Worm (Caenorhabditis elegans) whole organism, young adult: ENCODE measurements around the gene F15E6.10.

Source experiments
- C17E4.6 ChIP-seq: fragments of 200-800 bp; sonication (Bioruptor generic); IDR thresholded peaks from 2 replicates; pipeline ENCODE4 v1.3.6; 2022; ENCODE audit warnings: missing genetic modification reagents, missing genetic modification characterization, missing compliant biosample characterization
- F22D6.2 ChIP-seq: sonication (generic microtip); optimal IDR thresholded peaks from 2 replicates; lab custom pipeline; 2016; ENCODE audit warnings: mild to moderate bottlenecking, missing genetic modification characterization, missing compliant biosample characterization
- F33H1.4 ChIP-seq: fragments of 200-800 bp; sonication (Bioruptor generic); IDR thresholded peaks from 2 replicates; pipeline ENCODE4 v1.3.6; 2022; ENCODE audit warnings: missing genetic modification reagents, missing genetic modification characterization, missing compliant biosample characterization
- F57A8.1 ChIP-seq: fragments of 200-800 bp; sonication (Bioruptor generic); optimal IDR thresholded peaks from 2 replicates; lab custom pipeline; 2018; ENCODE audit warnings: mild to moderate bottlenecking, missing genetic modification characterization, moderate library complexity, missing compliant biosample characterization
- Y53G8AR.9 ChIP-seq: fragments of 200-800 bp; sonication (Bioruptor generic); conservative IDR thresholded peaks from 2 replicates; pipeline ENCODE4 v1.3.6; 2022; ENCODE audit warnings: missing genetic modification reagents, missing genetic modification characterization, missing compliant biosample characterization
- aptf-2 ChIP-seq: fragments of 200-800 bp; sonication (Bioruptor generic); conservative IDR thresholded peaks from 2 replicates; pipeline ENCODE4 v1.3.6; 2022; ENCODE audit warnings: missing genetic modification reagents, missing genetic modification characterization, missing compliant biosample characterization
- attf-6 ChIP-seq: fragments of 200-800 bp; sonication (Bioruptor generic); IDR thresholded peaks from 2 replicates; pipeline ENCODE4 v1.3.6; 2022; ENCODE audit warnings: missing genetic modification reagents, missing genetic modification characterization, missing compliant biosample characterization
- bed-2 ChIP-seq: fragments of 200-800 bp; sonication (Bioruptor generic); IDR thresholded peaks from 2 replicates; pipeline ENCODE4 v1.3.6; 2022; ENCODE audit warnings: missing genetic modification reagents, missing genetic modification characterization, missing compliant biosample characterization
- ccch-3 ChIP-seq: fragments of 200-800 bp; sonication (Bioruptor generic); optimal IDR thresholded peaks from 2 replicates; lab custom pipeline; 2018; ENCODE audit warnings: mild to moderate bottlenecking, missing genetic modification characterization, missing compliant biosample characterization
- cebp-1 ChIP-seq, 2 experiments: fragments of 200-800 bp in 1 of 2; sonication (Bioruptor generic) in 1 of 2; sonication (generic microtip) in 1 of 2; IDR thresholded peaks in 1 of 2; optimal IDR thresholded peaks in 1 of 2; 2 replicates each; pipeline versions ENCODE4 v1.3.6 to Lab custom; 2017 to 2022; ENCODE audit warnings: missing compliant biosample characterization in 2 of 2, missing genetic modification characterization in 2 of 2, mild to moderate bottlenecking in 1 of 2, missing genetic modification reagents in 1 of 2, moderate library complexity in 1 of 2
- dpff-1 ChIP-seq: sonication (generic microtip); optimal IDR thresholded peaks from 2 replicates; lab custom pipeline; 2017; ENCODE audit warnings: mild to moderate bottlenecking, missing genetic modification characterization, missing compliant biosample characterization
- egrh-3 ChIP-seq: fragments of 200-800 bp; sonication (Bioruptor generic); IDR thresholded peaks from 2 replicates; pipeline ENCODE4 v1.3.6; 2022; ENCODE audit warnings: missing genetic modification reagents, missing genetic modification characterization, missing compliant biosample characterization
- ekl-4 ChIP-seq: fragments of 200-800 bp; sonication (Bioruptor generic); IDR thresholded peaks from 2 replicates; pipeline ENCODE4 v1.3.6; 2022; ENCODE audit warnings: missing genetic modification reagents, missing genetic modification characterization, missing compliant biosample characterization
- gei-17 ChIP-seq: fragments of 200-800 bp; sonication (Bioruptor generic); optimal IDR thresholded peaks from 2 replicates; lab custom pipeline; 2018; ENCODE audit warnings: mild to moderate bottlenecking, missing genetic modification characterization, missing compliant biosample characterization
- hlh-26 ChIP-seq: fragments of 200-800 bp; sonication (Bioruptor generic); conservative IDR thresholded peaks from 2 replicates; pipeline ENCODE4 v1.3.6; 2022; ENCODE audit warnings: missing genetic modification reagents, missing genetic modification characterization, missing compliant biosample characterization
- let-526 ChIP-seq: fragments of 200-800 bp; sonication (Bioruptor generic); IDR thresholded peaks from 2 replicates; pipeline ENCODE4 v1.3.6; 2022; ENCODE audit warnings: missing genetic modification reagents, missing genetic modification characterization, missing compliant biosample characterization
- lin-26 ChIP-seq: fragments of 200-800 bp; sonication (Bioruptor generic); IDR thresholded peaks from 2 replicates; pipeline ENCODE4 v1.3.6; 2022; ENCODE audit warnings: missing genetic modification reagents, missing genetic modification characterization, missing compliant biosample characterization
- madf-3 ChIP-seq: fragments of 200-800 bp; sonication (Bioruptor generic); IDR thresholded peaks from 2 replicates; pipeline ENCODE4 v1.3.6; 2022; ENCODE audit warnings: missing genetic modification reagents, missing genetic modification characterization, missing compliant biosample characterization
- nfya-1 ChIP-seq: sonication (generic microtip); optimal IDR thresholded peaks from 2 replicates; lab custom pipeline; 2017; ENCODE audit warnings: antibody characterized with exemption, missing compliant biosample characterization, missing genetic modification characterization, borderline replicate concordance; ENCODE audit not compliant: insufficient read depth
- nhr-120 ChIP-seq: fragments of 200-800 bp; sonication (Bioruptor generic); IDR thresholded peaks from 2 replicates; pipeline ENCODE4 v1.3.6; 2022; ENCODE audit warnings: missing genetic modification characterization, missing compliant biosample characterization
- nhr-80 ChIP-seq: sonication (generic microtip); optimal IDR thresholded peaks from 2 replicates; lab custom pipeline; 2016; ENCODE audit warnings: missing genetic modification characterization, missing compliant biosample characterization
- pha-4 ChIP-seq: fragments of 150-350 bp; sonication (generic microtip); optimal IDR thresholded peaks from 2 replicates; lab custom pipeline; 2014; ENCODE audit warnings: missing biosample characterization, missing genetic modification reagents, missing genetic modification characterization
- rcor-1 ChIP-seq: fragments of 200-800 bp; sonication (Bioruptor generic); IDR thresholded peaks from 2 replicates; pipeline ENCODE4 v1.3.6; 2022; ENCODE audit warnings: missing genetic modification reagents, missing genetic modification characterization, missing compliant biosample characterization
- repo-1 ChIP-seq: sonication (generic microtip); optimal IDR thresholded peaks from 2 replicates; lab custom pipeline; 2017; ENCODE audit warnings: mild to moderate bottlenecking, missing genetic modification characterization, missing compliant biosample characterization
- sea-2 ChIP-seq: fragments of 200-800 bp; sonication (Bioruptor generic); IDR thresholded peaks from 2 replicates; pipeline ENCODE4 v1.3.6; 2022; ENCODE audit warnings: missing genetic modification characterization, missing compliant biosample characterization
- snpc-4 ChIP-seq, 5 experiments: fragments of 150-350 bp in 1 of 5; sonication (generic microtip) in 4 of 5; optimal IDR thresholded peaks; 2 replicates each; lab custom pipeline; 2014 to 2018; ENCODE audit warnings: missing genetic modification characterization in 5 of 5, missing biosample characterization in 3 of 5, antibody characterized with exemption in 2 of 5, mild to moderate bottlenecking in 2 of 5, missing compliant biosample characterization in 2 of 5, missing genotype in 2 of 5, moderate library complexity in 2 of 5, missing genetic modification reagents in 1 of 5
- ztf-18 ChIP-seq: sonication (generic microtip); optimal IDR thresholded peaks from 2 replicates; lab custom pipeline; 2016; ENCODE audit warnings: missing genotype, mild to moderate bottlenecking, missing genetic modification characterization, missing compliant biosample characterization
- ztf-26 ChIP-seq: sonication (generic microtip); optimal IDR thresholded peaks from 2 replicates; lab custom pipeline; 2017; ENCODE audit warnings: missing genetic modification characterization, missing compliant biosample characterization
- ztf-28 ChIP-seq: fragments of 200-800 bp; sonication (Bioruptor generic); IDR thresholded peaks from 2 replicates; pipeline ENCODE4 v1.3.6; 2022; ENCODE audit warnings: missing genetic modification reagents, missing genetic modification characterization, missing compliant biosample characterization
- ztf-3 ChIP-seq: fragments of 200-800 bp; sonication (Bioruptor generic); optimal IDR thresholded peaks from 2 replicates; lab custom pipeline; 2018; ENCODE audit warnings: mild to moderate bottlenecking, missing genetic modification characterization, missing compliant biosample characterization

The F15E6.10 gene

DNA sequence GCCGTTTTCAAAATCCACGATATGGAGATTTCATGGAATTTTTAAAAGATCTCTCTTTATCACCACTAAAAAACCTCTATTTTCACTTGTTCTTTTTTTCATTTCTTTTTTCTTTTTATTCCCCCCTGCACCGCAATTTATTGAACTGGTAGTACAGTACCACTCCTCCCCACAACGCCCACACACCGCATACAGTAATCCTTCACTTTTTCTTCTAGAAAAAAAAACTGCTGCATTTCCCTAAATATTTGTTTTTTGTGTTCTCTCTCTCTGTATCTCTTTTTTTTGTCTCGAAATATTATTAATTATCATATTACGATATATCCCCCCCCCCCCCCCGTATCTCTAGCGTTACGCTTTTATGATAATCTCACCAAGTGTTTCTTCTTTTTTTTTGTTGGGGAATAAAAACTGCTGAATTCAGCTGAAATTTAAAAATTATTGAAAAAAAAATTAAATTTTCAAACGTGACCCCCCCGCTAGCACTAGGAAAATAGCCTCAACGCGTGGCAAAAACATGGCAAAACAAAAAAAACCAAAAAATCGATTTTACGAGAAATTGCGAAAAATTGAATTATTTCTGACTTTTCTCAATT, 24.2 kb downstream of the F15E6.10 start, which contains the start of gene Y24D9B.1 (continued):
- TF ChIP-seq rcor-1 = no peak
- no peak for TF ChIP-seq let-526 (GFP tag; lab: Robert Waterston, UW)
- no peak for TF ChIP-seq ztf-18
- TF ChIP-seq F57A8.1 (GFP tag; lab: Kevin White, UChicago) = no peak
- peak; percentile 47; the same call in 1 of the 2 replicates for TF ChIP-seq ekl-4 (GFP tag; lab: Robert Waterston, UW)
- TF ChIP-seq dpff-1 (tag; lab: Kevin White, UChicago) = peak; percentile 33
- peak; percentile 70; the same call in 1 of the 2 replicates for TF ChIP-seq Y53G8AR.9

DNA sequence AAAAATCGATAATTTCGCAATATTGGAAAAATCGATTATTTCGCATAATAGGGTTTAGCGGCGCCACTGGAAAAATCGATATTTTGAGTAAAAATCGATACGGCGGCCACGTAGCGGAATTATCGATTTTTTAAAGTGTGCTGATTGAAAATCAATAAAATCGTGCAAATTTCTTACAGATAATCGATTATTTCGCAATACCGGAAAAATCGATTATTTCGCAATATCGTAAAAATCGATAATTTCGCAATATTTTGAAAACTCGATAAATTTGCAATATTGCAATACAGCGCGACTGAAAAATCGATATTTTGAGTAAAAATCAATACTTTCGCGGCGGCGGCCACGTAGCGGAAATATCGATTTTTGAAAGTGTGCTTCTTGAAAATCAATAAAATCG, 25.0 kb downstream of the F15E6.10 start:
- no peak for TF ChIP-seq repo-1 (tag; lab: Kevin White, UChicago)
- peak; percentile 75 for TF ChIP-seq cebp-1 (GFP tag; IDR thresholded peaks at IDR 0.05; lab: Robert Waterston, UW)
- TF ChIP-seq cebp-1 (tag; optimal IDR thresholded peaks at IDR 0.05; lab: Kevin White, UChicago) = peak; percentile 79

ce11 chrIV:4318056-4318455, 25.4 kb downstream of the F15E6.10 start:
- TF ChIP-seq bed-2 (GFP tag; lab: Robert Waterston, UW) (no peak), cebp-1 (GFP tag; IDR thresholded peaks at IDR 0.05; lab: Robert Waterston, UW) (peak; percentile 77), cebp-1 (tag; optimal IDR thresholded peaks at IDR 0.05; lab: Kevin White, UChicago) (peak; percentile 95), hlh-26 (no peak)

DNA sequence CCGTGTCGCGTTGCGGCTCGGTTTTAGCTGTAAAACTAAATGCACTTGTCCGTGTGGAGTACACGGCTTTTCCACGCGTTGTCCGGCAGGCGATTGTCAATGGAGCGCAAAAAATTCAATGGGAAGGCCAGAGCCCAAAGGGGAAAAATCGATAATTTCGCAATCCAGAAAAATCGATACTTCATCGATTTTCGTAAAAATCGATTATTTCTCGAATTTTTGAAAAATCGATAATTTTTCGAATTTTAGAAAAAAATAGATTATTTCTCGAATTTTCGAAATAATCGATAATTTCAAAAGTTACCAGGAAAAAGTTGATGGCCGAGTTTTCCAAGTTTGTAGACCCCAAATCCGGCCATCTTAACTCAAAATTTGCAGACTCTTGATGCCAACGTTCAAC, 26.8 kb downstream of the F15E6.10 start:
- no peak for TF ChIP-seq F33H1.4 (GFP tag; lab: Robert Waterston, UW)
- no peak for TF ChIP-seq nhr-120
- TF ChIP-seq gei-17 = no peak
- TF ChIP-seq Y53G8AR.9 = no peak
- no peak for TF ChIP-seq ccch-3 (GFP tag; lab: Kevin White, UChicago)
- no peak for TF ChIP-seq ztf-3 (GFP tag; lab: Kevin White, UChicago)
- no peak for TF ChIP-seq nfya-1 (tag; lab: Kevin White, UChicago)
- TF ChIP-seq nhr-80 (tag; lab: Kevin White, UChicago) = no peak
- TF ChIP-seq ztf-28 (GFP tag; lab: Robert Waterston, UW) = no peak
- no peak for TF ChIP-seq pha-4 (tag; lab: Kevin White, UChicago)
- TF ChIP-seq C17E4.6 (GFP tag; lab: Robert Waterston, UW) = no peak
- TF ChIP-seq ztf-26 = no peak
- no peak for TF ChIP-seq cebp-1 (GFP tag; IDR thresholded peaks at IDR 0.05; lab: Robert Waterston, UW)
- no peak for TF ChIP-seq cebp-1 (tag; optimal IDR thresholded peaks at IDR 0.05; lab: Kevin White, UChicago)
- TF ChIP-seq ekl-4 (GFP tag; lab: Robert Waterston, UW) = no peak
- no peak for TF ChIP-seq sea-2 (GFP tag; lab: Robert Waterston, UW)
- TF ChIP-seq attf-6 (GFP tag; lab: Robert Waterston, UW) = no peak
- TF ChIP-seq aptf-2 (GFP tag; lab: Robert Waterston, UW) = no peak
- TF ChIP-seq madf-3 (GFP tag; lab: Robert Waterston, UW) = no peak
- TF ChIP-seq, all 124 proteins: peak for 0

DNA sequence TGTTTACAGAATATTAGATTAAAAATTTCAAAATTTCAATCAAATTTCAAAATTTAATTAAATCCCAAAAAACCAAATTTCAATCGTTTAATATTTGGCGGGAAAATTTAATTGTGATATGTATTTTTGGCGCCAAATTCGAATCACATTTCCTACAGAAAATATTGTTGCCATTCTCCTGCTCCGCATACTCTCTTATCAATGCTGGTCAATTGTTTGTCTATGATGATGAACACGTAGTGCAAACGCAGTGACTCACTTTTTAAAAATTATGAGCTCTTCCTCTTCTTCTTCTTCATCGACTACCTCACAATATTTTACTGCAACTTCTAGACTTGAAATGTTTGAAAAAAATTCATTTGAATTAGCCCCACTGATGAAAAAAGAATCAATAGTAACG, 33.8 kb downstream of the F15E6.10 start, which contains the start of gene trpl-2:
trpl-2 (plus strand) TSS at position 210 of the 400 bp plus-strand sequence.
- TF ChIP-seq lin-26 (no peak), C17E4.6 (GFP tag; lab: Robert Waterston, UW) (no peak), F33H1.4 (GFP tag; lab: Robert Waterston, UW) (no peak), cebp-1 (GFP tag; IDR thresholded peaks at IDR 0.05; lab: Robert Waterston, UW) (no peak), cebp-1 (tag; optimal IDR thresholded peaks at IDR 0.05; lab: Kevin White, UChicago) (no peak), ztf-3 (GFP tag; lab: Kevin White, UChicago) (no peak), nfya-1 (tag; lab: Kevin White, UChicago) (no peak), egrh-3 (GFP tag; lab: Robert Waterston, UW) (no peak), snpc-4 (GFP tag; optimal IDR thresholded peaks at IDR 0.05; lab: Kevin White, UChicago) (no peak), snpc-4 (tag; optimal IDR thresholded peaks at IDR 0.05; lab: Kevin White, UChicago) (no peak), F22D6.2 (tag; lab: Kevin White, UChicago) (no peak)
